Fruit fly (Drosophila melanogaster) whole organism, prepupa: Measurements from ENCODE around the gene CG42876.

Source experiments
- CG31627 ChIP-seq: fragments of 200-800 bp; sonication (Bioruptor generic); optimal IDR thresholded peaks from 3 replicates; lab custom pipeline; 2016; ENCODE audit warnings: missing biosample characterization, missing genetic modification characterization
- CG34406 ChIP-seq: fragments of 200-800 bp; sonication (Bioruptor generic); optimal IDR thresholded peaks from 3 replicates; lab custom pipeline; 2016; ENCODE audit warnings: missing biosample characterization, missing genetic modification characterization
- CG4318 ChIP-seq: fragments of 200-800 bp; sonication (Bioruptor generic); optimal IDR thresholded peaks from 3 replicates; lab custom pipeline; 2017; ENCODE audit warnings: missing biosample characterization, mild to moderate bottlenecking, missing genetic modification characterization
- Eip78C ChIP-seq: fragments of 200-800 bp; sonication (Bioruptor generic); peaks from one replicate; lab custom pipeline; 2016; ENCODE audit warnings: missing biosample characterization, missing genetic modification characterization
- Hr39 ChIP-seq: fragments of 200-800 bp; sonication (Bioruptor generic); optimal IDR thresholded peaks from 2 replicates; lab custom pipeline; 2016; ENCODE audit warnings: missing biosample characterization, missing genetic modification characterization
- spab ChIP-seq: fragments of 200-800 bp; sonication (Bioruptor generic); optimal IDR thresholded peaks from 2 replicates; lab custom pipeline; 2017; ENCODE audit warnings: missing biosample characterization, mild to moderate bottlenecking, missing genetic modification characterization, missing genetic modification reagents
- topi ChIP-seq: fragments of 200-800 bp; sonication (Bioruptor generic); optimal IDR thresholded peaks from 3 replicates; lab custom pipeline; 2016; ENCODE audit warnings: missing biosample characterization, missing genetic modification characterization

DNA sequence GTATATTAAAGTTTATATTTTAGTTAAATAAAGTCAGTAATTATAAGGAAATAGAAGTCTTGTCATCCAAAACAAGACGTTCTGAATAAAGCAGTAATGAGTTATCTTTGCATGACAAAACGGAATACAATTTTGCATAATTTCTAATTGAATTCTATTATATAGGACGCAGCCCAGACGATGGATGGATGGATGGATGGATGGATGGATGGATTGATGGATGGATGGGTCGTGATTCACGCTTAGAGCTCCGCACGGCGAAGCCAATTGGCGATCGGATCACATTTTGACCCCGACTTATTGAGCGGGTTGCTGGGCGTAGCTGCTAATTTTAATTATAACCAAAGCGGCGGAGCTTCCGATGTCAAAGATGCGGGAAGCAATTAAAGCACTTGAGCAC, 48.5 kb downstream of the CG42876 start:
- TF ChIP-seq CG34406 (GFP tag; lab: Kevin White, UChicago) = no peak
- TF ChIP-seq CG31627 (GFP tag; lab: Kevin White, UChicago) = no peak
- no peak for TF ChIP-seq Eip78C (GFP tag; lab: Kevin White, UChicago)
- no peak for TF ChIP-seq CG4318 (GFP tag; lab: Kevin White, UChicago)
- TF ChIP-seq spab = no peak
- no peak for TF ChIP-seq topi (GFP tag; lab: Kevin White, UChicago)
- no peak for TF ChIP-seq Hr39 (GFP tag; lab: Kevin White, UChicago)
